Worm (Caenorhabditis elegans): ENCODE data around the gene ceeh-2.

DNA sequence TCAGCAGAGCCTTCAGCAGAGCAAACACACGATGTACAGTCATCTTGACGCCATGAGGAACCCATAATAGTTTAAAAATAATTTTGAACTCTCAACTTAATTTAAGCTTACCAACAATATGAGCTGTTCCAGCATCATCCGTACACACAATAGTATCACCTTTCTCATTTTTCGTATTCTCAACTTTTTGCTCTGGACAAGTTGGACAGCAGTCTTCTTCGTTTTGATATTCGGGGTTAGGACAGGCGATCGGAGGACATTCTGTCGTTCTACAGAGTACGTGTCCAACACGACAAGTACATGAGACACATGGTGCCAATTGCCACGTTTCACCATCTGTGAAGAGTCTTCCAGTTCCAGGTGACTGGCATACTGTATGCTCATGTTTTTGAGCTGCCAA, 34.2 kb downstream of the ceeh-2 start:
- TF ChIP-seq nhr-11 (tag; optimal IDR thresholded peaks at IDR 0.05) (no peak), aly-2 (tag; optimal IDR thresholded peaks at IDR 0.05) (no peak), ama-1 (optimal IDR thresholded peaks at IDR 0.05) (no peak), daf-12 (tag; optimal IDR thresholded peaks at IDR 0.05) (no peak), fos-1 (tag; optimal IDR thresholded peaks at IDR 0.05) (no peak), mdl-1 (tag; optimal IDR thresholded peaks at IDR 0.05) (no peak), lin-15B (tag; optimal IDR thresholded peaks at IDR 0.05) (no peak), nhr-12 (tag; optimal IDR thresholded peaks at IDR 0.05) (no peak), sea-2 (GFP tag; optimal IDR thresholded peaks at IDR 0.05) (no peak), nhr-237 (tag; optimal IDR thresholded peaks at IDR 0.05) (no peak), egl-27 (tag; optimal IDR thresholded peaks at IDR 0.05) (no peak), ceh-82 (tag; optimal IDR thresholded peaks at IDR 0.05) (no peak), unc-62 (GFP tag; optimal IDR thresholded peaks at IDR 0.05) (no peak), fkh-10 (GFP tag; optimal IDR thresholded peaks at IDR 0.05) (no peak)
